Worm (Caenorhabditis elegans) whole organism, mixed stage, embryonic: ENCODE data around the gene sre-40.

ENCODE experiments used
- sptf-1 ChIP-seq: sonication (generic microtip); optimal IDR thresholded peaks from 2 replicates; lab custom pipeline; 2017; ENCODE audit warnings: mild to moderate bottlenecking, missing genetic modification characterization, moderate library complexity, missing compliant biosample characterization
- tbx-8 ChIP-seq: fragments of 200-800 bp; sonication (Bioruptor generic); optimal IDR thresholded peaks from 2 replicates; lab custom pipeline; 2018; ENCODE audit warnings: mild to moderate bottlenecking, missing genetic modification characterization, moderate library complexity, missing compliant biosample characterization
- ztf-11 ChIP-seq: fragments of 150-350 bp; optimal IDR thresholded peaks from 2 replicates; lab custom pipeline; 2014; ENCODE audit warnings: missing biosample characterization, missing genetic modification characterization

- no peak for TF ChIP-seq tbx-8
- TF ChIP-seq sptf-1 (tag; lab: Kevin White, UChicago) = no peak
- no peak for TF ChIP-seq ztf-11
Measured at ce11 chrII:4671692-4672091, 11.9 kb downstream of the sre-40 start, which contains the start of gene T05A7.6.
